Worm (Caenorhabditis elegans) whole organism, late embryonic: ENCODE measurements around the gene npax-4.

Experiments
- C38D4.7 ChIP-seq: fragments of 200-800 bp; sonication (Bioruptor generic); optimal IDR thresholded peaks from 2 replicates; lab custom pipeline; 2018; ENCODE audit warnings: mild to moderate bottlenecking, missing genetic modification characterization, moderate library complexity, missing compliant biosample characterization
- Y22D7AL.16 ChIP-seq: sonication (generic microtip); optimal IDR thresholded peaks from 2 replicates; lab custom pipeline; 2016; ENCODE audit warnings: missing genetic modification characterization, missing compliant biosample characterization
- ahr-1 ChIP-seq: sonication (generic microtip); optimal IDR thresholded peaks from 2 replicates; lab custom pipeline; 2016; ENCODE audit warnings: missing genetic modification characterization, missing compliant biosample characterization
- ama-1 ChIP-seq: fragments of 150-350 bp; optimal IDR thresholded peaks from 2 replicates; lab custom pipeline; 2014
- ceh-18 ChIP-seq: sonication (generic microtip); optimal IDR thresholded peaks from 2 replicates; lab custom pipeline; 2016; ENCODE audit warnings: missing genetic modification characterization, missing compliant biosample characterization
- ceh-22 ChIP-seq: sonication (generic microtip); optimal IDR thresholded peaks from 2 replicates; lab custom pipeline; 2017; ENCODE audit warnings: missing biosample characterization, missing genetic modification characterization
- ceh-24 ChIP-seq: sonication (generic microtip); optimal IDR thresholded peaks from 2 replicates; lab custom pipeline; 2016; ENCODE audit warnings: mild to moderate bottlenecking, missing genetic modification characterization, missing compliant biosample characterization
- ceh-30 ChIP-seq: fragments of 150-350 bp; optimal IDR thresholded peaks from 2 replicates; lab custom pipeline; 2014; ENCODE audit warnings: missing biosample characterization, missing genetic modification characterization
- ceh-31 ChIP-seq: sonication (generic microtip); optimal IDR thresholded peaks from 2 replicates; lab custom pipeline; 2016; ENCODE audit warnings: missing genetic modification characterization, missing compliant biosample characterization
- ceh-34 ChIP-seq: sonication (generic microtip); optimal IDR thresholded peaks from 2 replicates; lab custom pipeline; 2016; ENCODE audit warnings: mild to moderate bottlenecking, missing genetic modification characterization, missing compliant biosample characterization
- ceh-45 ChIP-seq: fragments of 200-800 bp; sonication (Bioruptor generic); IDR thresholded peaks from 2 replicates; pipeline ENCODE4 v1.3.6; 2022; ENCODE audit warnings: missing genetic modification reagents, missing genetic modification characterization, missing compliant biosample characterization
- ceh-48 ChIP-seq: sonication (generic microtip); optimal IDR thresholded peaks from 2 replicates; lab custom pipeline; 2016; ENCODE audit warnings: missing genetic modification characterization, inconsistent platforms, missing compliant biosample characterization
- ceh-9 ChIP-seq: sonication (generic microtip); optimal IDR thresholded peaks from 2 replicates; lab custom pipeline; 2016; ENCODE audit warnings: mild to moderate bottlenecking, missing genetic modification characterization, inconsistent platforms, missing compliant biosample characterization
- che-1 ChIP-seq: sonication (generic microtip); optimal IDR thresholded peaks from 2 replicates; lab custom pipeline; 2016; ENCODE audit warnings: mild to moderate bottlenecking, missing genetic modification characterization, missing compliant biosample characterization
- dmd-4 ChIP-seq: sonication (generic microtip); optimal IDR thresholded peaks from 2 replicates; lab custom pipeline; 2016; ENCODE audit warnings: borderline replicate concordance, missing genetic modification characterization, missing compliant biosample characterization
- elt-2 ChIP-seq: sonication (generic microtip); optimal IDR thresholded peaks from 2 replicates; lab custom pipeline; 2016; ENCODE audit warnings: missing genetic modification reagents, missing genetic modification characterization, missing compliant biosample characterization
- elt-4 ChIP-seq: sonication (generic microtip); optimal IDR thresholded peaks from 2 replicates; lab custom pipeline; 2016; ENCODE audit warnings: missing genetic modification characterization, missing compliant biosample characterization
- ets-4 ChIP-seq: sonication (generic microtip); optimal IDR thresholded peaks from 2 replicates; lab custom pipeline; 2016; ENCODE audit warnings: missing genetic modification characterization, missing compliant biosample characterization
- eyg-1 ChIP-seq: sonication (generic microtip); optimal IDR thresholded peaks from 2 replicates; lab custom pipeline; 2016; ENCODE audit warnings: missing genotype, missing genetic modification characterization, missing compliant biosample characterization
- fax-1 ChIP-seq: sonication (generic microtip); optimal IDR thresholded peaks from 2 replicates; lab custom pipeline; 2016; ENCODE audit warnings: missing genotype, missing genetic modification characterization, missing compliant biosample characterization
- fkh-10 ChIP-seq: fragments of 150-350 bp; optimal IDR thresholded peaks from 2 replicates; lab custom pipeline; 2014; ENCODE audit warnings: missing biosample characterization, missing genetic modification reagents, missing genetic modification characterization
- hlh-13 ChIP-seq: fragments of 200-800 bp; sonication (Bioruptor generic); optimal IDR thresholded peaks from 2 replicates; lab custom pipeline; 2018; ENCODE audit warnings: mild to moderate bottlenecking, missing genetic modification characterization, missing compliant biosample characterization
- hlh-6 ChIP-seq: sonication (generic microtip); optimal IDR thresholded peaks from 2 replicates; lab custom pipeline; 2016; ENCODE audit warnings: missing genotype, missing genetic modification characterization, missing compliant biosample characterization
- hlh-8 ChIP-seq: sonication (generic microtip); optimal IDR thresholded peaks from 2 replicates; lab custom pipeline; 2016; ENCODE audit warnings: missing genotype, missing genetic modification characterization, missing compliant biosample characterization
- nfya-1 ChIP-seq: sonication (generic microtip); optimal IDR thresholded peaks from 2 replicates; lab custom pipeline; 2017; ENCODE audit warnings: missing genetic modification characterization, mild to moderate bottlenecking, missing compliant biosample characterization, antibody characterized with exemption, moderate library complexity
- nhr-232 ChIP-seq: sonication (generic microtip); optimal IDR thresholded peaks from 2 replicates; lab custom pipeline; 2016; ENCODE audit warnings: missing genetic modification characterization, missing compliant biosample characterization
- npax-4 ChIP-seq: sonication (generic microtip); optimal IDR thresholded peaks from 2 replicates; lab custom pipeline; 2016; ENCODE audit warnings: missing genetic modification characterization, missing compliant biosample characterization
- odd-2 ChIP-seq: sonication (generic microtip); optimal IDR thresholded peaks from 2 replicates; lab custom pipeline; 2017; ENCODE audit warnings: antibody characterized with exemption, mild to moderate bottlenecking, missing genetic modification characterization, missing compliant biosample characterization
- pax-1 ChIP-seq: fragments of 150-350 bp; optimal IDR thresholded peaks from 2 replicates; lab custom pipeline; 2014; ENCODE audit warnings: missing biosample characterization, missing genetic modification characterization
- pha-2 ChIP-seq: sonication (generic microtip); optimal IDR thresholded peaks from 2 replicates; lab custom pipeline; 2017; ENCODE audit warnings: mild to moderate bottlenecking, missing genetic modification characterization, missing compliant biosample characterization
- pha-4 ChIP-seq: fragments of 150-350 bp; optimal IDR thresholded peaks from 2 replicates; lab custom pipeline; 2018; ENCODE audit warnings: missing biosample characterization, missing genetic modification reagents, missing genetic modification characterization
- pqm-1 ChIP-seq: sonication (generic microtip); optimal IDR thresholded peaks from 2 replicates; lab custom pipeline; 2016; ENCODE audit warnings: missing genetic modification characterization, missing compliant biosample characterization
- pros-1 ChIP-seq: fragments of 150-350 bp; optimal IDR thresholded peaks from 2 replicates; lab custom pipeline; 2014; ENCODE audit warnings: missing biosample characterization, missing genetic modification reagents, missing genetic modification characterization
- ref-2 ChIP-seq: sonication (generic microtip); optimal IDR thresholded peaks from 2 replicates; lab custom pipeline; 2016; ENCODE audit warnings: missing genetic modification characterization, missing compliant biosample characterization
- rnt-1 ChIP-seq: sonication (generic microtip); optimal IDR thresholded peaks from 2 replicates; lab custom pipeline; 2016; ENCODE audit warnings: missing genetic modification characterization, missing compliant biosample characterization
- sdc-2 ChIP-seq: sonication (generic microtip); optimal IDR thresholded peaks from 2 replicates; lab custom pipeline; 2016; ENCODE audit warnings: missing genotype, missing genetic modification characterization, missing compliant biosample characterization
- sox-2 ChIP-seq: fragments of 200-800 bp; sonication (Bioruptor generic); IDR thresholded peaks from 2 replicates; pipeline ENCODE4 v1.3.6; 2022; ENCODE audit warnings: missing genetic modification reagents, missing genetic modification characterization, missing compliant biosample characterization
- sox-4 ChIP-seq: sonication (generic microtip); optimal IDR thresholded peaks from 2 replicates; lab custom pipeline; 2017; ENCODE audit warnings: mild to moderate bottlenecking, missing genetic modification characterization, inconsistent platforms, missing compliant biosample characterization
- tbx-2 ChIP-seq: sonication (generic microtip); optimal IDR thresholded peaks from 2 replicates; lab custom pipeline; 2016; ENCODE audit warnings: missing genetic modification characterization, missing compliant biosample characterization
- tbx-7 ChIP-seq: sonication (generic microtip); optimal IDR thresholded peaks from 2 replicates; lab custom pipeline; 2016; ENCODE audit warnings: missing genotype, missing genetic modification characterization, missing compliant biosample characterization
- unc-42 ChIP-seq: sonication (generic microtip); optimal IDR thresholded peaks from 2 replicates; lab custom pipeline; 2016; ENCODE audit warnings: missing genotype, missing genetic modification characterization, missing compliant biosample characterization
- unc-55 ChIP-seq: sonication (generic microtip); optimal IDR thresholded peaks from 2 replicates; lab custom pipeline; 2017; ENCODE audit warnings: missing biosample characterization, missing genetic modification reagents, missing genetic modification characterization
- unc-86 ChIP-seq: sonication (generic microtip); optimal IDR thresholded peaks from 2 replicates; lab custom pipeline; 2016; ENCODE audit warnings: missing genetic modification characterization, missing compliant biosample characterization

The npax-4 gene

DNA sequence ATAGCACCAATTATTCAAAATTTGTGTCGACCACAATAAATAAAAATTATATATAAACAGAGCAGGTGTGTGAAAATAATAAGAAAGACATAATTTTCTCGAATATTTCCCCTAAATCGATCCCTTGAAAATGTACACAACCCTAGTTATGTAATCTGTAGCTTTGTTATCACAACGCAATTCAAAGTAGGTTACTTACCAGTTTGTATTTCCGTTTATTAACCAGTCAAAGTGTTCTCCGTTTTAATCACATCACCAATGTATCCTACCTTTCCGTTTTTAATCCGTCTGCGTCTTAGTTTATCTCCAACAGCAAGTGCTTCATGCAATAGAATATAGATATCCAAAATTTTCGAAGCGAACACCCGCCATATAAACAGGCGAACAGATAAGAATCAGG is 26.4 kb downstream of the npax-4 start:
- no peak for TF ChIP-seq fax-1
- TF ChIP-seq sox-4 (tag; lab: Kevin White, UChicago) = no peak
- TF ChIP-seq unc-86 (tag; lab: Kevin White, UChicago) = no peak

DNA sequence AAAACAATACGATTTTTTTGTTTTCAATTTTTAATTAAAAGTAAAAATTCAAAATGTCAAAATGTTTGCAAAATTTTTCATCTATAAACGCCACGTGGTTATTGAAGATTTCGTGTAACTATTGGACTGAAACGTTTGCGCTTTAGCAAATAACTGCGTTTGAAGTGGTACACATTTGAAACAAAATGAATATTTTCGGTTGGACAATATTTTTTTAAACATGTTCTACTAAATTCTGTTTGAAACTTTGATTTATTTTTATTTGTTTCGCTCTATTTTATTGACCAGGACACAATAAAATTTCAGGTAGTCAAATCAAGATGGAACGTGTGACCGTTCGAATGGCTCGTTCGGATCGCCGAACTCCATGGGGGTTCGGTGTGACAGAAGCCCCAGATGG is 27.5 kb downstream of the npax-4 start, which contains the start of gene alp-1:
Gene alp-1 (plus strand): TSS at position 301 of the 400 bp plus-strand sequence.
- no peak for TF ChIP-seq che-1
- no peak for TF ChIP-seq npax-4 (tag; lab: Kevin White, UChicago)
- no peak for TF ChIP-seq hlh-8 (tag; lab: Kevin White, UChicago)
- no peak for TF ChIP-seq elt-2 (tag; lab: Kevin White, UChicago)
- no peak for TF ChIP-seq C38D4.7 (GFP tag; lab: Kevin White, UChicago)
- TF ChIP-seq ceh-9 (tag; lab: Kevin White, UChicago) = no peak
- no peak for TF ChIP-seq fkh-10 (GFP tag; lab: Kevin White, UChicago)
- TF ChIP-seq ama-1 (lab: Kevin White, UChicago) = no peak
- TF ChIP-seq tbx-7 (tag; lab: Kevin White, UChicago) = no peak
- TF ChIP-seq nfya-1 = no peak
- TF ChIP-seq ceh-45 (GFP tag; lab: Robert Waterston, UW) = no peak
- no peak for TF ChIP-seq ceh-34 (tag; lab: Kevin White, UChicago)
- TF ChIP-seq pros-1 (tag; lab: Kevin White, UChicago) = no peak
- no peak for TF ChIP-seq nhr-232 (tag; lab: Kevin White, UChicago)
- no peak for TF ChIP-seq ceh-24 (tag; lab: Kevin White, UChicago)
- no peak for TF ChIP-seq elt-4 (tag; lab: Kevin White, UChicago)
- no peak for TF ChIP-seq Y22D7AL.16 (tag; lab: Kevin White, UChicago)

DNA sequence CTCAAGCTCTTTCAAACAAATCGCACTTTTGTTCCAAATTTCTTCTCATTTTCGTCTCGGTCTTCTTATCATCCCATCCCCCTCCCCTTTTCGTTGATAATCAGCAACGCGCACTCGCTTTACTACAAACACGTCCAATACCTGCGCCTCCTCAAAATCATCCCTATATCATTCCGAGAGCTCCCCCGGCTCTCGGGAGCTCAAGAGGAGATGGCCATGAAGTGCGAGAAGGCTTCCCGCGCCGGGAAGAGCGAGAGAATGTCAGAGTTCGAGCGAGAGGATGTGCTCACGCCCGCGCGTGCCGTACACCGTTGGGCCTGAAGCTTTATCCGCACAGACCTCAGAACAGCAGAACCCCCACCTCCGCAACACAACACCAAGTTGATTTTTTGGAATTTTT is 28.9 kb downstream of the npax-4 start:
- TF ChIP-seq ets-4 (tag; lab: Kevin White, UChicago) = no peak
- TF ChIP-seq nfya-1 = no peak
- no peak for TF ChIP-seq fax-1
- no peak for TF ChIP-seq unc-55
- TF ChIP-seq ceh-24 (tag; lab: Kevin White, UChicago) = no peak
- TF ChIP-seq hlh-13 (GFP tag; lab: Kevin White, UChicago) = no peak
- no peak for TF ChIP-seq fkh-10 (GFP tag; lab: Kevin White, UChicago)
- TF ChIP-seq rnt-1 (tag; lab: Kevin White, UChicago) = peak; percentile 5
- TF ChIP-seq sox-2 (GFP tag; lab: Robert Waterston, UW) = no peak
- no peak for TF ChIP-seq ref-2 (tag; lab: Kevin White, UChicago)
- no peak for TF ChIP-seq sdc-2 (tag; lab: Kevin White, UChicago)
- no peak for TF ChIP-seq eyg-1 (tag; lab: Kevin White, UChicago)
- no peak for TF ChIP-seq pha-2 (tag; lab: Kevin White, UChicago)
- peak; percentile 24 for TF ChIP-seq tbx-2 (tag; lab: Kevin White, UChicago)
- no peak for TF ChIP-seq ceh-48 (tag; lab: Kevin White, UChicago)
- TF ChIP-seq C38D4.7 (GFP tag; lab: Kevin White, UChicago) = no peak
- TF ChIP-seq ceh-18 (tag; lab: Kevin White, UChicago) = peak; percentile 75

DNA sequence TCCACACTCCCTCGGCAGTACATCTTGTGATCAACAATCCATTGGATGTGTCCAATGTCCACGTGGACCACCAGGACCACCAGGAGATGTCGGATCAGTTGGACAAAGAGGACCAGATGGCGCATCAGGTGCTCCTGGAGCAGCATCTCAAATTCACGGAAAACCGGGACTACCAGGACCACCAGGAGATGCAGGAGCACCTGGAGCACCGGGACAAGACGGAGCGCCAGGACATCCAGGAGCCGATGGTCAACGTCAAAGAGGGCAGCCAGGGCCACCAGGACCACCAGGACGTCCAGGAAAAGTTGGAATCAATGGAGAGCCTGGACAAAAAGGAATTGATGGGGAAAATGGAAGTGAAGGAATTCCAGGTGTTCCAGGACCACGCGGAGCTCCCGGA is 30.7 kb downstream of the npax-4 start:
- no peak for TF ChIP-seq rnt-1 (tag; lab: Kevin White, UChicago)
- no peak for TF ChIP-seq unc-42 (tag; lab: Kevin White, UChicago)
- TF ChIP-seq hlh-6 (tag; lab: Kevin White, UChicago) = no peak
- TF ChIP-seq C38D4.7 (GFP tag; lab: Kevin White, UChicago) = no peak
- no peak for TF ChIP-seq nfya-1
- no peak for TF ChIP-seq elt-2 (tag; lab: Kevin White, UChicago)
- no peak for TF ChIP-seq odd-2 (tag; lab: Kevin White, UChicago)
- TF ChIP-seq sdc-2 (tag; lab: Kevin White, UChicago) = no peak
- TF ChIP-seq hlh-13 (GFP tag; lab: Kevin White, UChicago) = no peak
- no peak for TF ChIP-seq ceh-30 (tag; lab: Kevin White, UChicago)
- TF ChIP-seq pqm-1 (tag; lab: Kevin White, UChicago) = no peak
- TF ChIP-seq npax-4 (tag; lab: Kevin White, UChicago) = no peak
- TF ChIP-seq ahr-1 = no peak
- no peak for TF ChIP-seq ceh-31
- no peak for TF ChIP-seq pax-1
- TF ChIP-seq ceh-22 (tag; lab: Kevin White, UChicago) = no peak
- no peak for TF ChIP-seq sox-2 (GFP tag; lab: Robert Waterston, UW)
- TF ChIP-seq pha-4 (tag; lab: Kevin White, UChicago) = no peak
- TF ChIP-seq dmd-4 = no peak
